Fruit fly (Drosophila melanogaster) whole organism: Measurements from ENCODE around the gene CG17026.

Experiments used
- Dll ChIP-seq: fragments of >200 bp; optimal IDR thresholded peaks from 2 replicates; lab custom pipeline; 2017
- EcR ChIP-seq, 2 experiments: fragments of >200 bp; optimal IDR thresholded peaks; 2 replicates each; lab custom pipeline; 2017; ENCODE audit warnings: missing biosample characterization in 2 of 2, missing genetic modification characterization in 2 of 2, missing genetic modification reagents in 2 of 2

DNA sequence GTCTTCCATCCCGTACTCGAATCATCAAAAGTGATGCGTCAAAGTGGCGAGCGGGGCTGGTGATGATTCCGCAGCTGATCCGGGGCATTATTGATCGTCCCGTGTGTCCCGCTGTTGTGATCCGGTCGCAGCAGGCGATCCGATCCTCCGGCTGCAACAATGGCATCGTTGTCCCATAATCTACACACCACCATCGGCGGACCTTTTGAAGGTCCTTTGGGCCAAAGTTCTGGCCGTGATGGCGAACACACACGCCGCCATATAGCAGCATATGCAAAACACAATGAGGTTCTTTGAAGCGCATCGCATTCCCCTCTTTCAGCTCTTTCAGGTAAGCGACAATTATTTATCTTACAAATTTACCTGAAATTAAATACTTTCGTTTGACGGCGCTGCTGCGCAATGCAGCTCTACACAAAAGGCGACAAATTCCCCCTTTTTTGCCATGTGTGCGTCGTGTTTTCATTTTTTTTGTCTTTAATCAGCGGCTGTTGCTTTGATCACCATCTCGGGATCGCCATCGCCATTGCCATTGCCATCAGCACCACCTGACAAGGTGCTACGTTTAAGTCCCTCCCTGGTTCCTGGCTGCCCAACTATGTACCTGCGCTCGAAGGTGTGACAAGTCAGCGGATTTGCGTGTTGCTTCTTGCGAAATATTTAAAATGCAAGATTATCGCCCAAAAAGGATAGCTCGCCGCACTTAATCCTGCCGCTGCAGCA is 42.5 kb downstream of the CG17026 start:
- TF ChIP-seq EcR (GFP tag; optimal IDR thresholded peaks at IDR 0.05; lab: Kevin White, UChicago) (no peak), Dll (lab: Kevin White, UChicago) (no peak)
